Fruit fly (Drosophila melanogaster) whole organism, embryonic: ENCODE measurements around the gene CG15725.

Experiments used
- Bteb2 ChIP-seq: fragments of 200-800 bp; sonication (Bioruptor generic); optimal IDR thresholded peaks from 2 replicates; lab custom pipeline; 2016; ENCODE audit warnings: missing biosample characterization, missing genetic modification characterization
- C15 ChIP-seq: fragments of 200-800 bp; sonication (Bioruptor generic); IDR thresholded peaks from 3 replicates; pipeline ENCODE4 v1.3.6; 2022; ENCODE audit warnings: missing biosample characterization, missing genetic modification characterization
- CG10209 ChIP-seq: fragments of 200-800 bp; sonication (Bioruptor generic); optimal IDR thresholded peaks from 3 replicates; lab custom pipeline; 2017; ENCODE audit warnings: missing biosample characterization, mild to moderate bottlenecking, missing genetic modification characterization, missing genetic modification reagents
- CG10979 ChIP-seq: fragments of 200-800 bp; sonication (Bioruptor generic); optimal IDR thresholded peaks from 2 replicates; lab custom pipeline; 2018; ENCODE audit warnings: missing biosample characterization, mild to moderate bottlenecking, missing genetic modification characterization, moderate library complexity
- CG12744 ChIP-seq: fragments of 200-800 bp; sonication (Bioruptor generic); optimal IDR thresholded peaks from 2 replicates; lab custom pipeline; 2016; ENCODE audit warnings: missing biosample characterization, missing genetic modification characterization
- CG13424 ChIP-seq: fragments of 200-800 bp; sonication (Bioruptor generic); optimal IDR thresholded peaks from 2 replicates; lab custom pipeline; 2019; ENCODE audit warnings: missing biosample characterization, mild to moderate bottlenecking, missing genetic modification characterization, moderate library complexity
- CG1529 ChIP-seq: fragments of 200-800 bp; sonication (Bioruptor generic); optimal IDR thresholded peaks from 3 replicates; lab custom pipeline; 2018; ENCODE audit warnings: missing biosample characterization, missing genetic modification characterization
- CG1647 ChIP-seq: fragments of 200-800 bp; sonication (Bioruptor generic); optimal IDR thresholded peaks from 3 replicates; lab custom pipeline; 2016; ENCODE audit warnings: missing biosample characterization, missing genetic modification characterization
- CG2120 ChIP-seq: fragments of 200-800 bp; sonication (Bioruptor generic); optimal IDR thresholded peaks from 3 replicates; lab custom pipeline; 2016; ENCODE audit warnings: missing biosample characterization, missing genetic modification characterization
- CG31224 ChIP-seq: fragments of 200-800 bp; sonication (Bioruptor generic); IDR thresholded peaks from 2 replicates; pipeline ENCODE4 v1.3.6; 2022; ENCODE audit warnings: missing biosample characterization, missing genetic modification characterization
- CG32772 ChIP-seq: fragments of 200-800 bp; sonication (Bioruptor generic); IDR thresholded peaks from 2 replicates; pipeline ENCODE4 v1.3.6; 2022; ENCODE audit warnings: missing biosample characterization, missing genetic modification characterization
- CG3281 ChIP-seq: fragments of 200-800 bp; sonication (Bioruptor generic); optimal IDR thresholded peaks from 3 replicates; lab custom pipeline; 2017; ENCODE audit warnings: missing biosample characterization, mild to moderate bottlenecking, missing genetic modification characterization
- CG33213 ChIP-seq: fragments of 200-800 bp; sonication (Bioruptor generic); optimal IDR thresholded peaks from 3 replicates; lab custom pipeline; 2016; ENCODE audit warnings: missing biosample characterization, missing genetic modification characterization
- CG42726 ChIP-seq: fragments of 200-800 bp; sonication (Bioruptor generic); IDR thresholded peaks from 2 replicates; pipeline ENCODE4 v1.3.6; 2022; ENCODE audit warnings: missing biosample characterization, missing genetic modification characterization; ENCODE audit not compliant: partially characterized antibody
- CG4328 ChIP-seq: fragments of 200-800 bp; sonication (Bioruptor generic); optimal IDR thresholded peaks from 3 replicates; lab custom pipeline; 2017; ENCODE audit warnings: missing biosample characterization, missing genetic modification reagents, missing genetic modification characterization
- CG5953 ChIP-seq: fragments of 200-800 bp; sonication (Bioruptor generic); IDR thresholded peaks from 2 replicates; pipeline ENCODE4 v1.3.6; 2022; ENCODE audit warnings: missing biosample characterization, missing genetic modification characterization
- CG6175 ChIP-seq: fragments of 200-800 bp; sonication (Bioruptor generic); IDR thresholded peaks from 3 replicates; pipeline ENCODE4 v1.3.6; 2022; ENCODE audit warnings: missing biosample characterization, missing genetic modification characterization
- CG7786 ChIP-seq: fragments of 200-800 bp; sonication (Bioruptor generic); optimal IDR thresholded peaks from 2 replicates; lab custom pipeline; 2016; ENCODE audit warnings: missing biosample characterization, missing genetic modification characterization
- Chrac-16 ChIP-seq: fragments of 200-800 bp; sonication (Bioruptor generic); optimal IDR thresholded peaks from 3 replicates; lab custom pipeline; 2016; ENCODE audit warnings: missing biosample characterization, missing genetic modification characterization
- Doc3 ChIP-seq: fragments of 200-800 bp; sonication (Bioruptor generic); IDR thresholded peaks from 3 replicates; pipeline ENCODE4 v1.3.6; 2022; ENCODE audit warnings: missing biosample characterization, missing genetic modification characterization; ENCODE audit not compliant: partially characterized antibody
- H15 ChIP-seq: fragments of 200-800 bp; sonication (Bioruptor generic); IDR thresholded peaks from 3 replicates; pipeline ENCODE4 v1.3.6; 2022; ENCODE audit warnings: missing biosample characterization, missing genetic modification characterization
- Lhr ChIP-seq: fragments of 200-800 bp; sonication (Bioruptor generic); optimal IDR thresholded peaks from 3 replicates; lab custom pipeline; 2017; ENCODE audit warnings: mild to moderate bottlenecking, missing biosample characterization, missing genetic modification reagents, missing genetic modification characterization
- Optix ChIP-seq: fragments of 200-800 bp; sonication (Bioruptor generic); IDR thresholded peaks from 3 replicates; pipeline ENCODE4 v1.3.6; 2022; ENCODE audit warnings: missing biosample characterization, missing genetic modification characterization
- Poxn ChIP-seq: fragments of 200-800 bp; sonication (Bioruptor generic); IDR thresholded peaks from 2 replicates; pipeline ENCODE4 v1.3.6; 2022; ENCODE audit warnings: missing biosample characterization, missing genetic modification characterization
- Scr ChIP-seq: fragments of 200-800 bp; sonication (Bioruptor generic); IDR thresholded peaks from 2 replicates; pipeline ENCODE4 v1.3.6; 2022; ENCODE audit warnings: missing biosample characterization, missing genetic modification characterization; ENCODE audit not compliant: partially characterized antibody
- ab ChIP-seq: fragments of 200-800 bp; sonication (Bioruptor generic); optimal IDR thresholded peaks from 2 replicates; lab custom pipeline; 2016; ENCODE audit warnings: missing biosample characterization, missing genetic modification characterization
- az2 ChIP-seq: fragments of 200-800 bp; sonication (Bioruptor generic); optimal IDR thresholded peaks from 3 replicates; lab custom pipeline; 2016; ENCODE audit warnings: missing biosample characterization, missing genetic modification characterization
- bab2 ChIP-seq: fragments of 200-800 bp; sonication (Bioruptor generic); optimal IDR thresholded peaks from 2 replicates; lab custom pipeline; 2016; ENCODE audit warnings: missing biosample characterization, missing genetic modification characterization
- cas ChIP-seq: fragments of 200-800 bp; sonication (Bioruptor generic); IDR thresholded peaks from 2 replicates; pipeline ENCODE4 v1.3.6; 2022; ENCODE audit warnings: missing biosample characterization, missing genetic modification characterization
- disco-r ChIP-seq: fragments of 200-800 bp; sonication (Bioruptor generic); optimal IDR thresholded peaks from 2 replicates; lab custom pipeline; 2016; ENCODE audit warnings: missing biosample characterization, missing genetic modification characterization
- emc ChIP-seq: fragments of 200-800 bp; sonication (Bioruptor generic); optimal IDR thresholded peaks from 2 replicates; lab custom pipeline; 2016; ENCODE audit warnings: missing biosample characterization, missing genetic modification characterization
- fd3F ChIP-seq: fragments of 200-800 bp; sonication (Bioruptor generic); optimal IDR thresholded peaks from 2 replicates; lab custom pipeline; 2018; ENCODE audit warnings: missing biosample characterization, mild to moderate bottlenecking, missing genetic modification characterization, moderate library complexity
- gem ChIP-seq: fragments of 200-800 bp; sonication (Bioruptor generic); optimal IDR thresholded peaks from 2 replicates; lab custom pipeline; 2019; ENCODE audit warnings: missing biosample characterization, mild to moderate bottlenecking, missing genetic modification characterization, moderate library complexity
- hbn ChIP-seq: fragments of 200-800 bp; sonication (Bioruptor generic); IDR thresholded peaks from 2 replicates; pipeline ENCODE4 v1.3.6; 2022; ENCODE audit warnings: missing biosample characterization, missing genetic modification characterization; ENCODE audit not compliant: partially characterized antibody
- her ChIP-seq: fragments of 200-800 bp; sonication (Bioruptor generic); optimal IDR thresholded peaks from 2 replicates; lab custom pipeline; 2016; ENCODE audit warnings: missing biosample characterization, missing genetic modification characterization
- hkb ChIP-seq, 2 experiments: fragments of 200-800 bp in 1 of 2; fragments of >200 bp in 1 of 2; sonication (Bioruptor generic) in 1 of 2; IDR thresholded peaks in 1 of 2; optimal IDR thresholded peaks in 1 of 2; 2 replicates each; pipeline versions ENCODE4 v1.3.6 to Lab custom; 2017 to 2022; ENCODE audit warnings: missing biosample characterization in 1 of 2, missing genetic modification characterization in 1 of 2
- klu ChIP-seq: fragments of 200-800 bp; sonication (Bioruptor generic); IDR thresholded peaks from 2 replicates; pipeline ENCODE4 v1.3.6; 2022; ENCODE audit warnings: missing biosample characterization, missing genetic modification characterization
- lilli ChIP-seq: fragments of 200-800 bp; sonication (Bioruptor generic); optimal IDR thresholded peaks from 3 replicates; lab custom pipeline; 2016; ENCODE audit warnings: missing biosample characterization, missing genetic modification characterization
- lola ChIP-seq, 3 experiments: fragments of >200 bp in 2 of 3; fragments of 200-800 bp in 1 of 3; sonication (Bioruptor generic) in 1 of 3; optimal IDR thresholded peaks; 2 replicates each; lab custom pipeline; 2017 to 2019; ENCODE audit warnings: missing biosample characterization in 3 of 3, missing genetic modification characterization in 3 of 3, mild to moderate bottlenecking in 1 of 3, moderate library complexity in 1 of 3
- lov ChIP-seq, 2 experiments: fragments of 200-800 bp in 1 of 2; fragments of >200 bp in 1 of 2; sonication (Bioruptor generic) in 1 of 2; IDR thresholded peaks in 1 of 2; optimal IDR thresholded peaks in 1 of 2; 2 replicates in 1 of 2; 3 replicates in 1 of 2; pipeline versions ENCODE4 v1.3.6 to Lab custom; 2017 to 2022; ENCODE audit warnings: missing biosample characterization in 1 of 2, missing genetic modification characterization in 1 of 2
- mld ChIP-seq: fragments of 200-800 bp; sonication (Bioruptor generic); IDR thresholded peaks from 3 replicates; pipeline ENCODE4 v1.3.6; 2022; ENCODE audit warnings: missing biosample characterization, missing genetic modification characterization; ENCODE audit not compliant: partially characterized antibody
- nom ChIP-seq: fragments of 200-800 bp; sonication (Bioruptor generic); optimal IDR thresholded peaks from 2 replicates; lab custom pipeline; 2017; ENCODE audit warnings: missing biosample characterization, missing genetic modification characterization, mild to moderate bottlenecking, moderate library complexity, missing genetic modification reagents
- pan ChIP-seq, 4 experiments: fragments of >200 bp in 3 of 4; fragments of 200-800 bp in 1 of 4; sonication (Bioruptor generic) in 1 of 4; optimal IDR thresholded peaks in 3 of 4; IDR thresholded peaks in 1 of 4; 2 replicates each; pipeline versions ENCODE4 v1.3.6 to Lab custom; 2017 to 2022; ENCODE audit warnings: missing biosample characterization in 2 of 4, missing genetic modification characterization in 2 of 4, mixed read lengths in 1 of 4
- phol ChIP-seq: fragments of 200-800 bp; sonication (Bioruptor generic); optimal IDR thresholded peaks from 3 replicates; lab custom pipeline; 2018; ENCODE audit warnings: missing biosample characterization, mild to moderate bottlenecking, missing genetic modification characterization, moderate library complexity
- sc ChIP-seq, 3 experiments: fragments of >200 bp in 2 of 3; fragments of 200-800 bp in 1 of 3; sonication (Bioruptor generic) in 1 of 3; optimal IDR thresholded peaks; 2 replicates in 2 of 3; 3 replicates in 1 of 3; lab custom pipeline; 2017; ENCODE audit warnings: mild to moderate bottlenecking in 1 of 3, missing biosample characterization in 1 of 3, missing genetic modification characterization in 1 of 3, missing genetic modification reagents in 1 of 3
- sens-2 ChIP-seq: fragments of 200-800 bp; sonication (Bioruptor generic); IDR thresholded peaks from 2 replicates; pipeline ENCODE4 v1.3.6; 2022; ENCODE audit warnings: missing biosample characterization, missing genetic modification characterization
- sim ChIP-seq: fragments of 200-800 bp; sonication (Bioruptor generic); IDR thresholded peaks from 2 replicates; pipeline ENCODE4 v1.3.6; 2022; ENCODE audit warnings: missing biosample characterization, missing genetic modification characterization

Gene CG15725

DNA sequence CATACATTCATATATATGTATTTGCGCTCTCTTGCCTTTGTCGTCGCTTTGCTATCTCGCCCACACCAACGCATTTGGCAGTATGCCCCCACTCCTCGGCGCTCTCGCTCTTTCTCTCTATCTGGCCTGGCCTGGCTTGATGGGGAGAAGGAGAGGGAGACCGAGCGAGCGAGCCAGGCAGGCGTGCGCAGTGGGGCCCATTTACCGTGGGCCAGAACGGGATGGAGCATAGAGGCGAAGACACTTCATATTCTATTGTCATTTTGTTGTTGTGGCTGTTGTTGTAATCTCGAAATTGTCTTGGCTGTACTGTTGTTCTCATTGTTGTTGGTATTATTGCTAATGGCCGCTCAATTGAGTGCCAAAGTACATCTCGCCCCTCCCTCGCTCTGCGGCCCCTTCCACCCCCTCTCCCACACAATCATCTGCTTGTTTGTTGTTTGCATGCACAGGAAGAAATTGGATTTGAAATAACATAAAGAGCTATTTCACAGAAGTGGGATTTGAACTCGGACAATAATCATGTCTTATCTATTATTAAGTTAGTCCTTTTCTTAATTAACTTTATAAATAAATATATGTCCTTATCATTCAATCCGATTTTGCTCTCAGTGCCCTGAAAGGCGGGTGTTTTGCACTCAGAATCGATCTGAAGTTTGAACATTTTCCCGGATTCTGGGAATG is 40.4 kb upstream of the CG15725 start (continued):
- TF ChIP-seq Poxn (GFP tag; lab: Robert Waterston, UW) (peak; percentile 71), lilli (GFP tag; lab: Kevin White, UChicago) (peak; percentile 80), C15 (0 out of 3 replicates have a peak, but pooled peaks have one; percentile 65), CG33213 (peak; percentile 36), bab2 (GFP tag; lab: Kevin White, UChicago) (peak; percentile 64), lov (optimal IDR thresholded peaks at IDR 0.05; lab: Kevin White, UChicago) (no peak), lov (GFP tag; IDR thresholded peaks at IDR 0.05; lab: Robert Waterston, UW) (peak; percentile 85), CG4328 (peak; percentile 53), CG1647 (peak; percentile 34), CG10209 (GFP tag; lab: Kevin White, UChicago) (peak; percentile 88), emc (GFP tag; lab: Kevin White, UChicago) (no peak), sc (optimal IDR thresholded peaks at IDR 0.05; lab: Kevin White, UChicago) (no peak), sc (GFP tag; optimal IDR thresholded peaks at IDR 0.05; lab: Kevin White, UChicago) (peak; percentile 82), hbn (no peak), CG3281 (peak; percentile 87), nom (peak; percentile 90), Doc3 (no peak), Optix (peak; percentile 84), CG6175 (peak; percentile 74), cas (peak; percentile 80), az2 (GFP tag; lab: Kevin White, UChicago) (peak; percentile 86), CG5953 (peak; percentile 80), phol (tag; lab: Kevin White, UChicago) (peak; percentile 90), CG32772 (GFP tag; lab: Robert Waterston, UW) (peak; percentile 89), Bteb2 (GFP tag; lab: Kevin White, UChicago) (peak; percentile 28), CG2120 (peak; percentile 79), CG31224 (peak; percentile 81), Scr (GFP tag; lab: Robert Waterston, UW) (no peak), Chrac-16 (GFP tag; lab: Kevin White, UChicago) (peak; percentile 87), ab (GFP tag; lab: Kevin White, UChicago) (peak; percentile 16), CG10979 (peak; percentile 90), fd3F (GFP tag; lab: Kevin White, UChicago) (peak; percentile 82), CG42726 (GFP tag; lab: Robert Waterston, UW) (no peak), lola (GFP tag; optimal IDR thresholded peaks at IDR 0.05; lab: Kevin White, UChicago) (peak in 1 of 3 experiments; percentile 88), CG13424 (tag; lab: Kevin White, UChicago) (peak; percentile 90), sim (GFP tag; lab: Robert Waterston, UW) (peak; percentile 77), Lhr (GFP tag; lab: Kevin White, UChicago) (peak; percentile 79), CG1529 (peak; percentile 81), CG7786 (GFP tag; lab: Kevin White, UChicago) (peak; percentile 48), H15 (peak; percentile 88), CG12744 (GFP tag; lab: Kevin White, UChicago) (peak; percentile 23), pan (optimal IDR thresholded peaks at IDR 0.05; lab: Kevin White, UChicago) (no peak), pan (GFP tag; optimal IDR thresholded peaks at IDR 0.05 in 1 of 2, IDR thresholded peaks at IDR 0.05 in 1 of 2) (peak in 1 of 2 experiments; percentile 93), hkb (optimal IDR thresholded peaks at IDR 0.05; lab: Kevin White, UChicago) (no peak), hkb (GFP tag; IDR thresholded peaks at IDR 0.05; lab: Robert Waterston, UW) (peak; percentile 90), mld (GFP tag; lab: Robert Waterston, UW) (no peak), her (GFP tag; lab: Kevin White, UChicago) (no peak), gem (peak; percentile 94), klu (GFP tag; lab: Robert Waterston, UW) (peak; percentile 85), disco-r (peak; percentile 33), sens-2 (GFP tag; lab: Robert Waterston, UW) (peak; percentile 76)
